Fruit fly (Drosophila melanogaster) whole organism, adult: ENCODE data around the gene siz.

Experiments
- CG7045 ChIP-seq: fragments of 200-800 bp; sonication (Bioruptor generic); optimal IDR thresholded peaks from 2 replicates; lab custom pipeline; 2017; ENCODE audit warnings: missing biosample characterization, mild to moderate bottlenecking, missing genetic modification characterization
- Clk ChIP-seq: fragments of 200-800 bp; sonication (Bioruptor generic); optimal IDR thresholded peaks from 2 replicates; lab custom pipeline; 2017; ENCODE audit warnings: missing biosample characterization, missing genetic modification characterization
- Crg-1 ChIP-seq: fragments of 200-800 bp; sonication (Bioruptor generic); optimal IDR thresholded peaks from 2 replicates; lab custom pipeline; 2016; ENCODE audit warnings: missing biosample characterization, missing genetic modification characterization
- Mnt ChIP-seq: fragments of 200-800 bp; sonication (Bioruptor generic); optimal IDR thresholded peaks from 2 replicates; lab custom pipeline; 2016; ENCODE audit warnings: missing biosample characterization, mild to moderate bottlenecking, missing genetic modification characterization
- pad ChIP-seq: fragments of 200-800 bp; sonication (Bioruptor generic); optimal IDR thresholded peaks from 3 replicates; lab custom pipeline; 2017; ENCODE audit warnings: missing biosample characterization, missing genetic modification characterization, mild to moderate bottlenecking, moderate library complexity, missing genetic modification reagents
- tj ChIP-seq: fragments of 200-800 bp; sonication (Bioruptor generic); optimal IDR thresholded peaks from 3 replicates; lab custom pipeline; 2017; ENCODE audit warnings: missing biosample characterization, mild to moderate bottlenecking, missing genetic modification characterization, moderate library complexity

DNA sequence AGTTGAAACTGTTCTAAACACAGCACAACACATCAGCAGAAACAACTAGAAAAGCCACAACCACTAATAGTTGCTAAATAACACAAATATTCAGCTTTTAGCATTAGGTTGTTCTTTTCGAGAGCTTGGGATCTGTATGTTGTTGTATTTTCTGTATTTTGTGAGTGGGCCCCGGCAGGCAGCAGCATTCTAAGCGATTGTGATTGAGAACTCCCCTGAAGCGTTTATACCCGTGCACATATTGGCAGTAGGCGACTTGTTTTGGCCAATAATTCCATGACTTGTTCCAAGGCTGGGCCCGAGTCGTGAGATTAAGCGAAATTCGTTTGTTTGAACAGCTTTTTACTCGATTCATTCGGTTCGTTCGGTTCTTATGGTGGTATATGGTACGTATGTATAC lies 27.6 kb downstream of the siz start:
- TF ChIP-seq Mnt (GFP tag; lab: Kevin White, UChicago) = no peak
- no peak for TF ChIP-seq CG7045 (GFP tag; lab: Kevin White, UChicago)
- no peak for TF ChIP-seq pad
- no peak for TF ChIP-seq tj (GFP tag; lab: Kevin White, UChicago)
- no peak for TF ChIP-seq Crg-1 (GFP tag; lab: Kevin White, UChicago)
- TF ChIP-seq Clk (GFP tag; lab: Kevin White, UChicago) = no peak
